Fruit fly (Drosophila melanogaster) whole organism, prepupa: ENCODE results near the gene CG1896.

Experiments used
- Blimp-1 ChIP-seq: fragments of 200-800 bp; sonication (Bioruptor generic); optimal IDR thresholded peaks from 3 replicates; lab custom pipeline; 2017; ENCODE audit warnings: missing biosample characterization, missing genetic modification characterization, mild to moderate bottlenecking, moderate library complexity, missing genetic modification reagents
- CG10631 ChIP-seq: fragments of 200-800 bp; sonication (Bioruptor generic); optimal IDR thresholded peaks from 2 replicates; lab custom pipeline; 2016; ENCODE audit warnings: missing biosample characterization, missing genetic modification characterization
- CG10669 ChIP-seq: fragments of 200-800 bp; sonication (Bioruptor generic); optimal IDR thresholded peaks from 3 replicates; lab custom pipeline; 2018; ENCODE audit warnings: missing biosample characterization, mild to moderate bottlenecking, missing genetic modification characterization, moderate library complexity
- CG15336 ChIP-seq: fragments of 200-800 bp; sonication (Bioruptor generic); IDR thresholded peaks from 2 replicates; pipeline ENCODE4 v1.3.6; 2022; ENCODE audit warnings: missing biosample characterization, missing genetic modification characterization
- CG1621 ChIP-seq: fragments of 200-800 bp; sonication (Bioruptor generic); optimal IDR thresholded peaks from 3 replicates; lab custom pipeline; 2018; ENCODE audit warnings: missing biosample characterization, mild to moderate bottlenecking, missing genetic modification characterization
- CG16779 ChIP-seq: fragments of 200-800 bp; sonication (Bioruptor generic); optimal IDR thresholded peaks from 3 replicates; lab custom pipeline; 2017; ENCODE audit warnings: missing biosample characterization, mild to moderate bottlenecking, missing genetic modification characterization
- CG3032 ChIP-seq: fragments of 200-800 bp; optimal IDR thresholded peaks from 2 replicates; lab custom pipeline; 2019; ENCODE audit warnings: missing biosample characterization, mild to moderate bottlenecking, missing genetic modification characterization, moderate library complexity
- CG32006 ChIP-seq: fragments of 200-800 bp; sonication (Bioruptor generic); optimal IDR thresholded peaks from 3 replicates; lab custom pipeline; 2017; ENCODE audit warnings: missing biosample characterization, mild to moderate bottlenecking, missing genetic modification characterization
- CG4318 ChIP-seq: fragments of 200-800 bp; sonication (Bioruptor generic); optimal IDR thresholded peaks from 3 replicates; lab custom pipeline; 2017; ENCODE audit warnings: missing biosample characterization, mild to moderate bottlenecking, missing genetic modification characterization
- CG6276 ChIP-seq: fragments of 200-800 bp; sonication (Bioruptor generic); optimal IDR thresholded peaks from 2 replicates; lab custom pipeline; 2017; ENCODE audit warnings: missing biosample characterization, mild to moderate bottlenecking, missing genetic modification characterization
- CG6792 ChIP-seq: fragments of 200-800 bp; sonication (Bioruptor generic); optimal IDR thresholded peaks from 3 replicates; lab custom pipeline; 2016; ENCODE audit warnings: missing biosample characterization, missing genetic modification characterization
- CG6854 ChIP-seq: fragments of 200-800 bp; sonication (Bioruptor generic); optimal IDR thresholded peaks from 2 replicates; lab custom pipeline; 2017; ENCODE audit warnings: missing biosample characterization, mild to moderate bottlenecking, missing genetic modification characterization
- CG7368 ChIP-seq: fragments of 200-800 bp; sonication (Bioruptor generic); optimal IDR thresholded peaks from 3 replicates; lab custom pipeline; 2016; ENCODE audit warnings: missing biosample characterization, missing genetic modification characterization
- CG8119 ChIP-seq: fragments of 200-800 bp; sonication (Bioruptor generic); IDR thresholded peaks from 3 replicates; pipeline ENCODE4 v1.3.6; 2022; ENCODE audit warnings: missing biosample characterization, missing genetic modification characterization
- CG8319 ChIP-seq: fragments of 200-800 bp; sonication (Bioruptor generic); optimal IDR thresholded peaks from 3 replicates; lab custom pipeline; 2016; ENCODE audit warnings: missing biosample characterization, missing genetic modification characterization
- CG9139 ChIP-seq: fragments of 200-800 bp; sonication (Bioruptor generic); optimal IDR thresholded peaks from 3 replicates; lab custom pipeline; 2017; ENCODE audit warnings: missing biosample characterization, mild to moderate bottlenecking, missing genetic modification characterization
- Eip78C ChIP-seq: fragments of 200-800 bp; sonication (Bioruptor generic); peaks from one replicate; lab custom pipeline; 2016; ENCODE audit warnings: missing biosample characterization, missing genetic modification characterization
- Eip93F ChIP-seq: fragments of 200-800 bp; sonication (Bioruptor generic); optimal IDR thresholded peaks from 2 replicates; lab custom pipeline; 2016; ENCODE audit warnings: missing biosample characterization, mild to moderate bottlenecking, missing genetic modification characterization
- Ets21C ChIP-seq: fragments of 200-800 bp; sonication (Bioruptor generic); optimal IDR thresholded peaks from 3 replicates; lab custom pipeline; 2016; ENCODE audit warnings: missing biosample characterization, missing genetic modification characterization
- Ets96B ChIP-seq: fragments of 200-800 bp; optimal IDR thresholded peaks from 2 replicates; lab custom pipeline; 2019; ENCODE audit warnings: missing biosample characterization, mild to moderate bottlenecking, missing genetic modification characterization, moderate library complexity
- Gug ChIP-seq: fragments of 200-800 bp; sonication (Bioruptor generic); IDR thresholded peaks from 2 replicates; pipeline ENCODE4 v1.3.6; 2022; ENCODE audit warnings: missing biosample characterization, missing genetic modification characterization
- Hr38 ChIP-seq: sonication (Bioruptor generic); optimal IDR thresholded peaks from 2 replicates; lab custom pipeline; 2016; ENCODE audit warnings: missing biosample characterization, missing genetic modification characterization
- Hr4 ChIP-seq: fragments of 200-800 bp; sonication (Bioruptor generic); optimal IDR thresholded peaks from 3 replicates; lab custom pipeline; 2016; ENCODE audit warnings: missing biosample characterization, missing genetic modification characterization
- Lpt ChIP-seq: fragments of 200-800 bp; sonication (Bioruptor generic); optimal IDR thresholded peaks from 3 replicates; lab custom pipeline; 2016; ENCODE audit warnings: missing biosample characterization, missing genetic modification characterization
- Met ChIP-seq: fragments of 200-800 bp; sonication (Bioruptor generic); optimal IDR thresholded peaks from 3 replicates; lab custom pipeline; 2016; ENCODE audit warnings: missing biosample characterization, missing genetic modification characterization
- OdsH ChIP-seq: fragments of 200-800 bp; sonication (Bioruptor generic); optimal IDR thresholded peaks from 3 replicates; lab custom pipeline; 2016; ENCODE audit warnings: missing biosample characterization, missing genetic modification characterization
- Smox ChIP-seq: fragments of 200-800 bp; sonication (Bioruptor generic); optimal IDR thresholded peaks from 3 replicates; lab custom pipeline; 2016; ENCODE audit warnings: missing biosample characterization, missing genetic modification characterization
- Sox14 ChIP-seq: fragments of 200-800 bp; sonication (Bioruptor generic); optimal IDR thresholded peaks from 3 replicates; lab custom pipeline; 2016; ENCODE audit warnings: missing biosample characterization, missing genetic modification characterization
- Sox15 ChIP-seq: fragments of 200-800 bp; sonication (Bioruptor generic); optimal IDR thresholded peaks from 3 replicates; lab custom pipeline; 2016; ENCODE audit warnings: missing biosample characterization, missing genetic modification characterization
- acj6 ChIP-seq: fragments of 200-800 bp; sonication (Bioruptor generic); optimal IDR thresholded peaks from 3 replicates; lab custom pipeline; 2016; ENCODE audit warnings: missing biosample characterization, missing genetic modification characterization
- cyc ChIP-seq: fragments of 200-800 bp; sonication (Bioruptor generic); optimal IDR thresholded peaks from 3 replicates; lab custom pipeline; 2016; ENCODE audit warnings: missing biosample characterization, missing genetic modification characterization
- dsx ChIP-seq: fragments of 200-800 bp; optimal IDR thresholded peaks from 3 replicates; lab custom pipeline; 2019; ENCODE audit warnings: missing biosample characterization, mild to moderate bottlenecking, missing genetic modification characterization, moderate library complexity; ENCODE audit not compliant: poor library complexity, severe bottlenecking
- esn ChIP-seq: fragments of 200-800 bp; sonication (Bioruptor generic); optimal IDR thresholded peaks from 2 replicates; lab custom pipeline; 2016; ENCODE audit warnings: missing biosample characterization, mild to moderate bottlenecking, missing genetic modification characterization, moderate library complexity
- fd59A ChIP-seq: fragments of 200-800 bp; sonication (Bioruptor generic); optimal IDR thresholded peaks from 2 replicates; lab custom pipeline; 2017; ENCODE audit warnings: missing biosample characterization, mild to moderate bottlenecking, missing genetic modification characterization, missing genetic modification reagents
- fd85E ChIP-seq: fragments of 200-800 bp; sonication (Bioruptor generic); optimal IDR thresholded peaks from 3 replicates; lab custom pipeline; 2016; ENCODE audit warnings: missing biosample characterization, missing genetic modification characterization
- fkh ChIP-seq: fragments of 200-800 bp; sonication (Bioruptor generic); optimal IDR thresholded peaks from 3 replicates; lab custom pipeline; 2017; ENCODE audit warnings: missing biosample characterization, mild to moderate bottlenecking, missing genetic modification characterization, moderate library complexity
- net ChIP-seq: fragments of 200-800 bp; sonication (Bioruptor generic); optimal IDR thresholded peaks from 3 replicates; lab custom pipeline; 2016; ENCODE audit warnings: missing biosample characterization, missing genetic modification characterization
- spab ChIP-seq: fragments of 200-800 bp; sonication (Bioruptor generic); optimal IDR thresholded peaks from 2 replicates; lab custom pipeline; 2017; ENCODE audit warnings: missing biosample characterization, mild to moderate bottlenecking, missing genetic modification characterization, missing genetic modification reagents
- ss ChIP-seq, 2 experiments: fragments of 200-800 bp; sonication (Bioruptor generic); optimal IDR thresholded peaks; 2 replicates in 1 of 2; 3 replicates in 1 of 2; lab custom pipeline; 2017 to 2018; ENCODE audit warnings: mild to moderate bottlenecking in 2 of 2, missing biosample characterization in 2 of 2, missing genetic modification characterization in 2 of 2, moderate library complexity in 1 of 2
- svp ChIP-seq: fragments of 200-800 bp; sonication (Bioruptor generic); peaks from one replicate; lab custom pipeline; 2016; ENCODE audit warnings: missing biosample characterization, missing genetic modification characterization
- topi ChIP-seq: fragments of 200-800 bp; sonication (Bioruptor generic); optimal IDR thresholded peaks from 3 replicates; lab custom pipeline; 2016; ENCODE audit warnings: missing biosample characterization, missing genetic modification characterization

Gene CG1896

dm6 chr3R:31706142-31706894, 37.8 kb upstream of the CG1896 start (continued):
- peak; percentile 48 for TF ChIP-seq CG3032
- no peak for TF ChIP-seq CG16779
- no peak for TF ChIP-seq cyc (GFP tag; lab: Kevin White, UChicago)
- no peak for TF ChIP-seq Eip93F
- peak; percentile 43 for TF ChIP-seq CG7368 (GFP tag; lab: Kevin White, UChicago)
- peak; percentile 31 for TF ChIP-seq net (GFP tag; lab: Kevin White, UChicago)
- no peak for TF ChIP-seq fkh (GFP tag; lab: Kevin White, UChicago)
- TF ChIP-seq topi (GFP tag; lab: Kevin White, UChicago), result no peak
- peak in 1 of 2 experiments; percentile 1 for TF ChIP-seq ss (GFP tag; optimal IDR thresholded peaks at IDR 0.05; lab: Kevin White, UChicago)

DNA sequence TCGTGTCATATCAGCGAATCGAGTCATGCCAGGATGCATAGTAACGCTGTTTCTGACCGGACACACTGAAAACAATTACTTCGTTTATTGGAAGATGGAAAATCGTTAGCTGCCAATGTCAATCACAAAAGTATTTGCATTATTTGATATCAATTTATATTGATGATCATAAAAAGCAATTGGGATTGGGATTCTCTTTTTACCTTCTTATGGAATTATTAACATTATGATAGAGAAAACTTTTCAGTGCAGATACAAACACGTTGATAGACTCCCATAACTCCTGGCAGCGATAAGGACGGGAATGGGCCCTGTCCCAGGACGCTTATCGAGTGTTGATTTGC, 37.2 kb upstream of the CG1896 start:
- TF ChIP-seq CG16779 (no peak), CG10631 (GFP tag; lab: Kevin White, UChicago) (peak; percentile 10), CG32006 (GFP tag; lab: Kevin White, UChicago) (peak; percentile 29), topi (GFP tag; lab: Kevin White, UChicago) (peak; percentile 14), ss (GFP tag; optimal IDR thresholded peaks at IDR 0.05; lab: Kevin White, UChicago) (no peak), Smox (GFP tag; lab: Kevin White, UChicago) (no peak), Lpt (no peak), CG6854 (GFP tag; lab: Kevin White, UChicago) (no peak), dsx (GFP tag; lab: Kevin White, UChicago) (no peak), Gug (GFP tag; lab: Robert Waterston, UW) (no peak), fd85E (GFP tag; lab: Kevin White, UChicago) (no peak), Hr4 (peak; percentile 22), CG10669 (GFP tag; lab: Kevin White, UChicago) (no peak), CG15336 (GFP tag; lab: Robert Waterston, UW) (0 out of 2 replicates have a peak, but pooled peaks have one; percentile 11), spab (GFP tag; lab: Kevin White, UChicago) (no peak), CG3032 (no peak), svp (GFP tag; lab: Kevin White, UChicago) (peak; percentile 61), Ets96B (tag; lab: Kevin White, UChicago) (peak; percentile 28), Eip78C (GFP tag; lab: Kevin White, UChicago) (peak; percentile 66)

DNA sequence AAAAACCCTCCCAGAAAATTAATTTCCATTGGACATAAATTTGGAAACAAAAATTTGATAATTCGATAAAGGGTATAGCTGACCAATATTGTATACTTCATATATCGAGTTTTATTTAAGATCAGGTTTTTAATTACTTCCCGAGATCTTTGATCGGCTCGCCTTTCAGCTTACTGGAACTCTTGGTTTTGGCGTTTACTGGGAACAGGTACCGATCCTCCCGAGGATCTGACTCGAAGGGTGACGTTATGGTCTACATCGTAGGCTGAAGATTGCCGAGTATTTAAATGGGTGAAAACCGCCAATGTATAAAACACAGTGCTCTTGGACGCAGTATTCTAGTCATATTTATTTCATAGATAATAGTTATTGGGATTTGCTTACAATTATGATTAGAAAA, 35.8 kb upstream of the CG1896 start, which contains the start of gene CG42693:
Gene CG42693, minus strand, starts transcription at position 101 of the 400 bp plus-strand sequence.
- TF ChIP-seq Eip78C (GFP tag; lab: Kevin White, UChicago), result no peak
- TF ChIP-seq OdsH (GFP tag; lab: Kevin White, UChicago), result no peak
- TF ChIP-seq ss (GFP tag; optimal IDR thresholded peaks at IDR 0.05; lab: Kevin White, UChicago), result no peak
- no peak for TF ChIP-seq Ets21C (GFP tag; lab: Kevin White, UChicago)
- no peak for TF ChIP-seq CG8319
- TF ChIP-seq Hr38 (GFP tag; lab: Kevin White, UChicago), result no peak
- no peak for TF ChIP-seq Sox15 (GFP tag; lab: Kevin White, UChicago)
- TF ChIP-seq CG1621 (tag; lab: Kevin White, UChicago), result no peak
- TF ChIP-seq CG6276 (GFP tag; lab: Kevin White, UChicago), result no peak

DNA sequence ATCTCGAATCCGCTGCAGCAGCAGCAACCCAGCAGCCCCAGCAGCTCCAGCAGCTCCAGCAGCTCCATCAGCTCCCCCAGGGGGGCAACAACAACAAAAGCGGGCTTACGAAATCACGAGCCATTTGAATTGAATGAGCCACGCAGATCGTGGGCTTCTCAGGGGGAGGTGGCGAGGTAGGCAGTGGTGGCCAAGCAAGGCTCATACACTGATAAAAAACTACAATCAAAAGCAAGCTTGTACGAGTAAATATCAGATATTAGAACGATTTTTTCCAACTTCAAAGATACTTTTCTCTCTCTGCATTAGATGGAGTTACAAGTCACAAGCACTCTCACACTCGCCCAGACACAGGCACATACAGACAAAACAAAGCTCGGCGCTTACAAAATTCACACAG, 34.9 kb upstream of the CG1896 start:
- TF ChIP-seq esn (peak; percentile 46), Smox (GFP tag; lab: Kevin White, UChicago) (peak; percentile 16), CG6792 (GFP tag; lab: Kevin White, UChicago) (no peak), acj6 (GFP tag; lab: Kevin White, UChicago) (peak; percentile 21), Eip78C (GFP tag; lab: Kevin White, UChicago) (peak; percentile 82), CG10669 (GFP tag; lab: Kevin White, UChicago) (no peak), CG7368 (GFP tag; lab: Kevin White, UChicago) (peak; percentile 8), CG4318 (GFP tag; lab: Kevin White, UChicago) (peak; percentile 59), CG16779 (no peak), Met (GFP tag; lab: Kevin White, UChicago) (peak; percentile 42), svp (GFP tag; lab: Kevin White, UChicago) (no peak), Lpt (peak; percentile 68), OdsH (GFP tag; lab: Kevin White, UChicago) (peak; percentile 53), Sox15 (GFP tag; lab: Kevin White, UChicago) (no peak), fd59A (no peak), CG10631 (GFP tag; lab: Kevin White, UChicago) (peak; percentile 38), Blimp-1 (no peak), CG8119 (peak; percentile 67; the same call in 2 of the 3 replicates), Sox14 (GFP tag; lab: Kevin White, UChicago) (peak; percentile 68), CG9139 (no peak), Hr4 (peak; percentile 77), CG8319 (no peak), Ets21C (GFP tag; lab: Kevin White, UChicago) (no peak), spab (GFP tag; lab: Kevin White, UChicago) (no peak), net (GFP tag; lab: Kevin White, UChicago) (peak; percentile 48), Ets96B (tag; lab: Kevin White, UChicago) (no peak), CG6276 (GFP tag; lab: Kevin White, UChicago) (peak; percentile 70)
